Fruit fly (Drosophila melanogaster): Measurements from ENCODE around the gene CG2260.

Gene CG2260

dm6 chrX:8101479-8102198 is 19.3 kb downstream of the CG2260 start, which contains the start of gene CG2258 (continued):
- TF ChIP-seq Six4 (GFP tag; optimal IDR thresholded peaks at IDR 0.05): peak; percentile 73
- 0 out of 2 replicates have a peak, but pooled peaks have one; percentile 19 for TF ChIP-seq Adf1 (GFP tag; IDR thresholded peaks at IDR 0.05)
- TF ChIP-seq pb (GFP tag; optimal IDR thresholded peaks at IDR 0.05): peak; percentile 38
- TF ChIP-seq HLHmδ (GFP tag; optimal IDR thresholded peaks at IDR 0.05): no peak
- TF ChIP-seq CG8944 (GFP tag; optimal IDR thresholded peaks at IDR 0.05): peak; percentile 71
- no peak for TF ChIP-seq CG8478 (optimal IDR thresholded peaks at IDR 0.05)
- TF ChIP-seq kay (GFP tag; optimal IDR thresholded peaks at IDR 0.05): no peak
- TF ChIP-seq sim (GFP tag; IDR thresholded peaks at IDR 0.05): peak; percentile 37; the same call in 1 of the 2 replicates
- TF ChIP-seq CG17359 (tag; optimal IDR thresholded peaks at IDR 0.05): peak; percentile 95
- peak; percentile 31 for TF ChIP-seq pzg (GFP tag; optimal IDR thresholded peaks at IDR 0.05)
- TF ChIP-seq CG9609 (GFP tag; optimal IDR thresholded peaks at IDR 0.05): peak; percentile 75
- peak; percentile 70 for TF ChIP-seq gcm (GFP tag; optimal IDR thresholded peaks at IDR 0.05)
- peak; percentile 93 for TF ChIP-seq ci (GFP tag; IDR thresholded peaks at IDR 0.05)
- TF ChIP-seq ato (GFP tag; IDR thresholded peaks at IDR 0.05; ENCODE audit: partially characterized antibody): no peak
- TF ChIP-seq NFAT (GFP tag; IDR thresholded peaks at IDR 0.05): peak; percentile 75
- TF ChIP-seq Oaz (GFP tag; IDR thresholded peaks at IDR 0.05): peak; percentile 64; the same call in 1 of the 2 replicates
- peak; percentile 84 for TF ChIP-seq CG17361 (GFP tag; IDR thresholded peaks at IDR 0.05)
- TF ChIP-seq CG1529 (GFP tag; optimal IDR thresholded peaks at IDR 0.05): peak; percentile 82
- peak; percentile 48 for TF ChIP-seq Hey (tag; optimal IDR thresholded peaks at IDR 0.05)
- peak; percentile 40; the same call in 1 of the 2 replicates for TF ChIP-seq CG13287 (GFP tag; IDR thresholded peaks at IDR 0.05; ENCODE audit: partially characterized antibody)
- no peak for TF ChIP-seq shn (GFP tag; optimal IDR thresholded peaks at IDR 0.05)
- TF ChIP-seq CG8359 (GFP tag; optimal IDR thresholded peaks at IDR 0.05; ENCODE audit: borderline replicate concordance): no peak
- TF ChIP-seq NC2β (GFP tag; optimal IDR thresholded peaks at IDR 0.05): peak; percentile 39
- TF ChIP-seq dati (GFP tag; IDR thresholded peaks at IDR 0.05): peak; percentile 46; the same call in 1 of the 2 replicates
- no peak for TF ChIP-seq tll (GFP tag; optimal IDR thresholded peaks at IDR 0.05)
- no peak for TF ChIP-seq CG14860 (GFP tag; IDR thresholded peaks at IDR 0.05; ENCODE audit: partially characterized antibody)
- peak; percentile 95 for TF ChIP-seq vvl (GFP tag; IDR thresholded peaks at IDR 0.05)
- peak; percentile 75 for TF ChIP-seq caup (GFP tag; optimal IDR thresholded peaks at IDR 0.05; ENCODE audit: severe bottlenecking)
- no peak for TF ChIP-seq CG2129 (GFP tag; IDR thresholded peaks at IDR 0.05; ENCODE audit: partially characterized antibody)
- TF ChIP-seq tin (GFP tag; optimal IDR thresholded peaks at IDR 0.05): peak; percentile 83
- TF ChIP-seq CG6683 (GFP tag; optimal IDR thresholded peaks at IDR 0.05): peak; percentile 60
- peak in 1 of 2 experiments; percentile 12 for TF ChIP-seq crp (GFP tag; optimal IDR thresholded peaks at IDR 0.05)
- TF ChIP-seq CG11085 (GFP tag; IDR thresholded peaks at IDR 0.05): peak; percentile 44; the same call in 1 of the 2 replicates
- TF ChIP-seq row (GFP tag; IDR thresholded peaks at IDR 0.05): peak; percentile 93
- peak; percentile 76 for TF ChIP-seq Chrac-16 (GFP tag; optimal IDR thresholded peaks at IDR 0.05)
- TF ChIP-seq CG34376 (GFP tag; optimal IDR thresholded peaks at IDR 0.05): peak; percentile 40
- peak; percentile 85 for TF ChIP-seq E2f2 (GFP tag; IDR thresholded peaks at IDR 0.05)
- peak; percentile 82 for TF ChIP-seq sqz (GFP tag; optimal IDR thresholded peaks at IDR 0.05)
- TF ChIP-seq bbx (GFP tag; IDR thresholded peaks at IDR 0.05; ENCODE audit: partially characterized antibody): peak; percentile 20; the same call in 1 of the 2 replicates
- TF ChIP-seq CG3847 (GFP tag; IDR thresholded peaks at IDR 0.05): peak; percentile 83
- peak; percentile 60 for TF ChIP-seq kah (GFP tag; optimal IDR thresholded peaks at IDR 0.05)
- peak; percentile 63 for TF ChIP-seq fu2 (GFP tag; optimal IDR thresholded peaks at IDR 0.05)
- TF ChIP-seq jumu (GFP tag; optimal IDR thresholded peaks at IDR 0.05): no peak
- TF ChIP-seq Taf1 (GFP tag; IDR thresholded peaks at IDR 0.05): peak; percentile 66
- TF ChIP-seq Kr (GFP tag; optimal IDR thresholded peaks at IDR 0.05): no peak
- peak; percentile 45 for TF ChIP-seq Bdp1 (GFP tag; optimal IDR thresholded peaks at IDR 0.05)
- TF ChIP-seq tx (GFP tag; optimal IDR thresholded peaks at IDR 0.05): peak; percentile 62
- TF ChIP-seq Trl (optimal IDR thresholded peaks at IDR 0.05): no peak
- TF ChIP-seq Trl (GFP tag; optimal IDR thresholded peaks at IDR 0.05): no peak

Measured in whole organism, embryonic.